Worm (Caenorhabditis elegans): ENCODE measurements around the gene B0252.3.

The B0252.3 gene

ce11 chrII:6888661-6889579, 18.6 kb downstream of the B0252.3 start (continued):
- TF ChIP-seq ets-5 (GFP tag; IDR thresholded peaks at IDR 0.05) (no peak), unc-30 (tag; optimal IDR thresholded peaks at IDR 0.05) (no peak), lir-3 (tag; optimal IDR thresholded peaks at IDR 0.05; ENCODE audit: poor library complexity) (peak; percentile 9)

ce11 chrII:6888211-6888610, 19.3 kb downstream of the B0252.3 start:
- peak; percentile 58 for TF ChIP-seq nhr-47 (tag; optimal IDR thresholded peaks at IDR 0.05)
- no peak for TF ChIP-seq sox-4 (tag; optimal IDR thresholded peaks at IDR 0.05)
- peak; percentile 51 for TF ChIP-seq lin-14 (GFP tag; optimal IDR thresholded peaks at IDR 0.05)
- TF ChIP-seq pqm-1 (tag; optimal IDR thresholded peaks at IDR 0.05): no peak
- TF ChIP-seq aha-1 (tag; optimal IDR thresholded peaks at IDR 0.05): no peak
- no peak for TF ChIP-seq blmp-1 (tag; optimal IDR thresholded peaks at IDR 0.05)
- TF ChIP-seq egl-27 (tag; optimal IDR thresholded peaks at IDR 0.05): no peak
- no peak for TF ChIP-seq isw-1 (GFP tag; IDR thresholded peaks at IDR 0.05)
- TF ChIP-seq ama-1 (optimal IDR thresholded peaks at IDR 0.05): peak; percentile 72
- TF ChIP-seq mab-9 (GFP tag; IDR thresholded peaks at IDR 0.05): 0 out of 2 replicates have a peak, but pooled peaks have one; percentile 38
- TF ChIP-seq unc-86 (tag; optimal IDR thresholded peaks at IDR 0.05): no peak
- no peak for TF ChIP-seq sup-37 (GFP tag; optimal IDR thresholded peaks at IDR 0.05)
- no peak for TF ChIP-seq fkh-8 (tag; optimal IDR thresholded peaks at IDR 0.05)
- no peak for TF ChIP-seq unc-130 (tag; optimal IDR thresholded peaks at IDR 0.05)
- TF ChIP-seq nhr-11 (tag; optimal IDR thresholded peaks at IDR 0.05): no peak
- no peak for TF ChIP-seq mef-2 (tag; optimal IDR thresholded peaks at IDR 0.05)
- no peak for TF ChIP-seq fos-1 (tag; optimal IDR thresholded peaks at IDR 0.05)
- TF ChIP-seq alr-1 (tag; optimal IDR thresholded peaks at IDR 0.05; ENCODE audit: borderline replicate concordance): no peak
- no peak for TF ChIP-seq ceh-82 (tag; optimal IDR thresholded peaks at IDR 0.05)
- peak; percentile 40 for TF ChIP-seq swsn-7 (tag; optimal IDR thresholded peaks at IDR 0.05)
- peak; percentile 99 for TF ChIP-seq aly-2 (tag; optimal IDR thresholded peaks at IDR 0.05)
- peak; percentile 43 for TF ChIP-seq rnt-1 (tag; optimal IDR thresholded peaks at IDR 0.05)
- TF ChIP-seq ets-5 (GFP tag; IDR thresholded peaks at IDR 0.05): no peak
- peak in 1 of 2 experiments; percentile 7 for TF ChIP-seq ztf-11 (tag; optimal IDR thresholded peaks at IDR 0.05)
- no peak for TF ChIP-seq hlh-4 (tag; optimal IDR thresholded peaks at IDR 0.05)
- no peak for TF ChIP-seq unc-30 (tag; optimal IDR thresholded peaks at IDR 0.05)
- TF ChIP-seq efl-1 (optimal IDR thresholded peaks at IDR 0.05): no peak
- TF ChIP-seq efl-1 (GFP tag; optimal IDR thresholded peaks at IDR 0.05 in 1 of 2): peak in 1 of 2 experiments; percentile 93
- no peak for TF ChIP-seq fkh-10 (GFP tag; optimal IDR thresholded peaks at IDR 0.05)
- peak; percentile 33 for TF ChIP-seq C04F5.9 (tag; optimal IDR thresholded peaks at IDR 0.05)
- peak; percentile 40 for TF ChIP-seq xbp-1 (tag; optimal IDR thresholded peaks at IDR 0.05)
- TF ChIP-seq egl-13 (tag; optimal IDR thresholded peaks at IDR 0.05): no peak
- peak; percentile 89 for TF ChIP-seq snu-23 (GFP tag; optimal IDR thresholded peaks at IDR 0.05)
- peak; percentile 55 for TF ChIP-seq ztf-4 (tag; optimal IDR thresholded peaks at IDR 0.05)
- TF ChIP-seq snpc-4 (tag; optimal IDR thresholded peaks at IDR 0.05): no peak
- TF ChIP-seq unc-98 (GFP tag; IDR thresholded peaks at IDR 0.05): no peak
- no peak for TF ChIP-seq hlh-17 (GFP tag; optimal IDR thresholded peaks at IDR 0.05; ENCODE audit: borderline replicate concordance)
- no peak for TF ChIP-seq pag-3 (tag; optimal IDR thresholded peaks at IDR 0.05; ENCODE audit: borderline replicate concordance, insufficient read depth)
- no peak for TF ChIP-seq C34B4.2 (tag; optimal IDR thresholded peaks at IDR 0.05)
- TF ChIP-seq Y116A8C.19 (tag; optimal IDR thresholded peaks at IDR 0.05; ENCODE audit: borderline replicate concordance): no peak
- TF ChIP-seq nhr-71 (tag; optimal IDR thresholded peaks at IDR 0.05): peak; percentile 84
- TF ChIP-seq zag-1 (tag; optimal IDR thresholded peaks at IDR 0.05): no peak
- TF ChIP-seq lir-3 (tag; optimal IDR thresholded peaks at IDR 0.05; ENCODE audit: poor library complexity): peak; percentile 46
- TF ChIP-seq lin-15B (tag; optimal IDR thresholded peaks at IDR 0.05): no peak
- TF ChIP-seq nhr-237 (tag; optimal IDR thresholded peaks at IDR 0.05): no peak
- TF ChIP-seq nhr-77 (tag; optimal IDR thresholded peaks at IDR 0.05): no peak
- TF ChIP-seq ceh-88 (GFP tag; IDR thresholded peaks at IDR 0.05): peak; percentile 59
- no peak for TF ChIP-seq mdl-1 (tag; optimal IDR thresholded peaks at IDR 0.05)
- peak in 1 of 3 experiments; percentile 18 for TF ChIP-seq dpl-1 (GFP tag; optimal IDR thresholded peaks at IDR 0.05)

Measured in whole organism, L1 larva.